Worm (Caenorhabditis elegans) whole organism, L3 larva: ENCODE data around the gene C34F11.5.
A peak's percentile ranks its signal among the peaks of the same experiment; 100 is the strongest.

ENCODE experiments used
- R02D3.7 ChIP-seq: fragments of 150-350 bp; optimal IDR thresholded peaks from 2 replicates; lab custom pipeline; 2014; ENCODE audit warnings: missing biosample characterization, missing genetic modification characterization
- ama-1 ChIP-seq: fragments of 150-350 bp; optimal IDR thresholded peaks from 2 replicates; lab custom pipeline; 2018
- ceh-16 ChIP-seq: sonication (generic microtip); optimal IDR thresholded peaks from 2 replicates; lab custom pipeline; 2017; ENCODE audit warnings: missing biosample characterization, missing genetic modification characterization
- ceh-28 ChIP-seq: fragments of 150-350 bp; optimal IDR thresholded peaks from 2 replicates; lab custom pipeline; 2014; ENCODE audit warnings: missing biosample characterization, missing genetic modification reagents, missing genetic modification characterization
- fos-1 ChIP-seq: fragments of 150-350 bp; optimal IDR thresholded peaks from 2 replicates; lab custom pipeline; 2014; ENCODE audit warnings: missing biosample characterization, missing genetic modification characterization
- lin-39 ChIP-seq: fragments of 150-350 bp; optimal IDR thresholded peaks from 2 replicates; lab custom pipeline; 2018; ENCODE audit warnings: missing biosample characterization, missing genetic modification reagents, missing genetic modification characterization
- nfya-1 ChIP-seq: sonication (generic microtip); optimal IDR thresholded peaks from 2 replicates; lab custom pipeline; 2017; ENCODE audit warnings: missing genetic modification characterization, mild to moderate bottlenecking, missing compliant biosample characterization, antibody characterized with exemption, moderate library complexity; ENCODE audit not compliant: insufficient read depth
- nhr-237 ChIP-seq: fragments of 150-350 bp; optimal IDR thresholded peaks from 2 replicates; lab custom pipeline; 2014; ENCODE audit warnings: missing biosample characterization, missing genetic modification characterization
- nhr-28 ChIP-seq: fragments of 150-350 bp; optimal IDR thresholded peaks from 2 replicates; lab custom pipeline; 2014; ENCODE audit warnings: missing biosample characterization, missing genetic modification characterization
- pha-4 ChIP-seq: fragments of 150-350 bp; optimal IDR thresholded peaks from 2 replicates; lab custom pipeline; 2014; ENCODE audit warnings: missing biosample characterization, missing genetic modification reagents, missing genetic modification characterization
- snpc-4 ChIP-seq: fragments of 150-350 bp; optimal IDR thresholded peaks from 2 replicates; lab custom pipeline; 2014; ENCODE audit warnings: missing biosample characterization, missing genetic modification characterization
- unc-39 ChIP-seq: sonication (generic microtip); optimal IDR thresholded peaks from 4 replicates; lab custom pipeline; 2017; ENCODE audit warnings: missing biosample characterization, missing genetic modification characterization
- zag-1 ChIP-seq: fragments of 150-350 bp; optimal IDR thresholded peaks from 2 replicates; lab custom pipeline; 2014; ENCODE audit warnings: missing biosample characterization, missing genetic modification characterization

ce11 chrII:5227768-5228167 is 32.2 kb downstream of the C34F11.5 start:
- TF ChIP-seq nhr-237 (no peak), unc-39 (tag; lab: Kevin White, UChicago) (no peak), nhr-28 (no peak), fos-1 (tag; lab: Kevin White, UChicago) (no peak), R02D3.7 (tag; lab: Kevin White, UChicago) (no peak), ama-1 (lab: Kevin White, UChicago) (no peak), snpc-4 (no peak), lin-39 (no peak), nfya-1 (tag; lab: Kevin White, UChicago) (peak; percentile 26), ceh-16 (tag; lab: Kevin White, UChicago) (no peak), zag-1 (tag; lab: Kevin White, UChicago) (no peak), pha-4 (tag; lab: Kevin White, UChicago) (peak; percentile 82), ceh-28 (peak; percentile 50)
